Fruit fly (Drosophila melanogaster) whole organism, embryonic: Measurements from ENCODE around the gene CG9676.
A peak's percentile ranks its signal among the peaks of the same experiment; 100 is the strongest.

Experiments
- Awh ChIP-seq: fragments of 200-800 bp; sonication (Bioruptor generic); IDR thresholded peaks from 2 replicates; pipeline ENCODE4, ENCODE4 v1.3.6; 2022; ENCODE audit warnings: missing biosample characterization, missing genetic modification characterization
- Blimp-1 ChIP-seq: fragments of 200-800 bp; sonication (Bioruptor generic); optimal IDR thresholded peaks from 3 replicates; lab custom pipeline; 2018; ENCODE audit warnings: missing biosample characterization, missing genetic modification characterization, mild to moderate bottlenecking, moderate library complexity, missing genetic modification reagents
- CG11093 ChIP-seq: fragments of 200-800 bp; sonication (Bioruptor generic); IDR thresholded peaks from 3 replicates; pipeline ENCODE4 v1.3.6; 2022; ENCODE audit warnings: missing biosample characterization, missing genetic modification characterization
- CG11247 ChIP-seq: fragments of 200-800 bp; sonication (Bioruptor generic); IDR thresholded peaks from 2 replicates; pipeline ENCODE4 v1.3.6; 2022; ENCODE audit warnings: missing biosample characterization, missing genetic modification characterization
- CG11456 ChIP-seq: fragments of 200-800 bp; sonication (Bioruptor generic); IDR thresholded peaks from 3 replicates; pipeline ENCODE4 v1.3.6; 2022; ENCODE audit warnings: missing biosample characterization, missing genetic modification characterization
- CG12071 ChIP-seq: fragments of 200-800 bp; sonication (Bioruptor generic); optimal IDR thresholded peaks from 3 replicates; lab custom pipeline; 2018; ENCODE audit warnings: missing biosample characterization, mild to moderate bottlenecking, missing genetic modification characterization
- CG12219 ChIP-seq: fragments of 200-800 bp; sonication (Bioruptor generic); optimal IDR thresholded peaks from 3 replicates; lab custom pipeline; 2018; ENCODE audit warnings: missing biosample characterization, mild to moderate bottlenecking, missing genetic modification characterization
- CG14050 ChIP-seq: fragments of 200-800 bp; sonication (Bioruptor generic); IDR thresholded peaks from 3 replicates; pipeline ENCODE4 v1.3.6; 2022; ENCODE audit warnings: missing biosample characterization, missing genetic modification characterization
- CG14710 ChIP-seq: fragments of 200-800 bp; sonication (Bioruptor generic); optimal IDR thresholded peaks from 3 replicates; lab custom pipeline; 2019; ENCODE audit warnings: missing biosample characterization, mild to moderate bottlenecking, missing genetic modification characterization, moderate library complexity
- CG1603 ChIP-seq: fragments of 200-800 bp; sonication (Bioruptor generic); optimal IDR thresholded peaks from 2 replicates; lab custom pipeline; 2019; ENCODE audit warnings: missing biosample characterization, mild to moderate bottlenecking, missing genetic modification characterization, moderate library complexity
- CG17385 ChIP-seq: fragments of 200-800 bp; sonication (Bioruptor generic); optimal IDR thresholded peaks from 3 replicates; lab custom pipeline; 2018; ENCODE audit warnings: missing biosample characterization, mild to moderate bottlenecking, missing genetic modification characterization
- CG17802 ChIP-seq: fragments of 200-800 bp; sonication (Bioruptor generic); optimal IDR thresholded peaks from 2 replicates; lab custom pipeline; 2018; ENCODE audit warnings: missing biosample characterization, mild to moderate bottlenecking, missing genetic modification characterization, moderate library complexity
- CG18599 ChIP-seq: fragments of 200-800 bp; sonication (Bioruptor generic); optimal IDR thresholded peaks from 3 replicates; lab custom pipeline; 2017; ENCODE audit warnings: missing biosample characterization, missing genetic modification characterization, mild to moderate bottlenecking, moderate library complexity, missing genetic modification reagents
- CG30403 ChIP-seq: fragments of 200-800 bp; sonication (Bioruptor generic); optimal IDR thresholded peaks from 3 replicates; lab custom pipeline; 2016; ENCODE audit warnings: missing biosample characterization, missing genetic modification characterization
- CG32532 ChIP-seq: fragments of 200-800 bp; sonication (Bioruptor generic); IDR thresholded peaks from 2 replicates; pipeline ENCODE4 v1.3.6; 2022; ENCODE audit warnings: missing biosample characterization, missing genetic modification characterization
- CG4730 ChIP-seq: fragments of 200-800 bp; sonication (Bioruptor generic); IDR thresholded peaks from 2 replicates; pipeline ENCODE4 v1.3.6; 2022; ENCODE audit warnings: missing biosample characterization, missing genetic modification characterization
- CG5953 ChIP-seq: fragments of 200-800 bp; sonication (Bioruptor generic); IDR thresholded peaks from 2 replicates; pipeline ENCODE4 v1.3.6; 2022; ENCODE audit warnings: missing biosample characterization, missing genetic modification characterization
- CG7556 ChIP-seq: fragments of 200-800 bp; sonication (Bioruptor generic); optimal IDR thresholded peaks from 2 replicates; lab custom pipeline; 2017; ENCODE audit warnings: missing biosample characterization, mild to moderate bottlenecking, missing genetic modification characterization
- CG7786 ChIP-seq: fragments of 200-800 bp; sonication (Bioruptor generic); optimal IDR thresholded peaks from 2 replicates; lab custom pipeline; 2016; ENCODE audit warnings: missing biosample characterization, missing genetic modification characterization
- CG9727 ChIP-seq: fragments of 200-800 bp; sonication (Bioruptor generic); optimal IDR thresholded peaks from 3 replicates; lab custom pipeline; 2017; ENCODE audit warnings: missing biosample characterization, mild to moderate bottlenecking, missing genetic modification characterization
- CkIIα-i1 ChIP-seq: fragments of 200-800 bp; sonication (Bioruptor generic); IDR thresholded peaks from 2 replicates; pipeline ENCODE4 v1.3.6; 2022; ENCODE audit warnings: missing biosample characterization, missing genetic modification characterization
- Dbx ChIP-seq: fragments of 200-800 bp; sonication (Bioruptor generic); IDR thresholded peaks from 3 replicates; pipeline ENCODE4 v1.3.6; 2022; ENCODE audit warnings: missing biosample characterization, missing genetic modification characterization
- Dip2 ChIP-seq: fragments of 200-800 bp; sonication (Bioruptor generic); IDR thresholded peaks from 2 replicates; pipeline ENCODE4 v1.3.6; 2022; ENCODE audit warnings: missing biosample characterization, missing genetic modification characterization
- Fer1 ChIP-seq: fragments of 200-800 bp; sonication (Bioruptor generic); optimal IDR thresholded peaks from 2 replicates; lab custom pipeline; 2017; ENCODE audit warnings: missing biosample characterization, mild to moderate bottlenecking, missing genetic modification characterization
- HLHmδ ChIP-seq: fragments of 200-800 bp; sonication (Bioruptor generic); optimal IDR thresholded peaks from 2 replicates; lab custom pipeline; 2018; ENCODE audit warnings: missing biosample characterization, mild to moderate bottlenecking, missing genetic modification characterization, moderate library complexity
- Hsf ChIP-seq: fragments of 200-800 bp; sonication (Bioruptor generic); optimal IDR thresholded peaks from 3 replicates; lab custom pipeline; 2016; ENCODE audit warnings: missing biosample characterization, missing genetic modification characterization
- Jarid2 ChIP-seq: fragments of 200-800 bp; sonication (Bioruptor generic); optimal IDR thresholded peaks from 3 replicates; lab custom pipeline; 2017; ENCODE audit warnings: mild to moderate bottlenecking, missing biosample characterization, missing genetic modification reagents, missing genetic modification characterization
- Nf-YC ChIP-seq: fragments of 200-800 bp; optimal IDR thresholded peaks from 3 replicates; lab custom pipeline; 2019; ENCODE audit warnings: missing biosample characterization, mild to moderate bottlenecking, missing genetic modification characterization, moderate library complexity
- Rx ChIP-seq: fragments of 200-800 bp; sonication (Bioruptor generic); IDR thresholded peaks from 2 replicates; pipeline ENCODE4 v1.3.6; 2022; ENCODE audit warnings: missing biosample characterization, missing genetic modification characterization
- Usf ChIP-seq: fragments of 200-800 bp; sonication (Bioruptor generic); optimal IDR thresholded peaks from 2 replicates; lab custom pipeline; 2017; ENCODE audit warnings: missing genotype, missing biosample characterization, missing genetic modification characterization
- dan ChIP-seq: fragments of 200-800 bp; sonication (Bioruptor generic); IDR thresholded peaks from 2 replicates; pipeline ENCODE4 v1.3.6; 2022; ENCODE audit warnings: missing biosample characterization, missing genetic modification characterization
- dmrt11E ChIP-seq: fragments of 200-800 bp; sonication (Bioruptor generic); optimal IDR thresholded peaks from 3 replicates; lab custom pipeline; 2018; ENCODE audit warnings: missing biosample characterization, mild to moderate bottlenecking, missing genetic modification characterization, moderate library complexity
- fd102C ChIP-seq: fragments of 200-800 bp; sonication (Bioruptor generic); optimal IDR thresholded peaks from 2 replicates; lab custom pipeline; 2018; ENCODE audit warnings: missing biosample characterization, mild to moderate bottlenecking, missing genetic modification characterization, moderate library complexity
- grau ChIP-seq: fragments of 200-800 bp; optimal IDR thresholded peaks from 3 replicates; lab custom pipeline; 2019; ENCODE audit warnings: missing biosample characterization, mild to moderate bottlenecking, missing genetic modification characterization, moderate library complexity
- grn ChIP-seq: fragments of 200-800 bp; sonication (Bioruptor generic); optimal IDR thresholded peaks from 3 replicates; lab custom pipeline; 2017; ENCODE audit warnings: missing biosample characterization, missing genetic modification characterization
- gt ChIP-seq: fragments of 200-800 bp; sonication (Bioruptor generic); IDR thresholded peaks from 2 replicates; pipeline ENCODE4 v1.3.6; 2022; ENCODE audit warnings: missing biosample characterization, missing genetic modification characterization
- hbn ChIP-seq: fragments of 200-800 bp; sonication (Bioruptor generic); IDR thresholded peaks from 2 replicates; pipeline ENCODE4 v1.3.6; 2022; ENCODE audit warnings: missing biosample characterization, missing genetic modification characterization; ENCODE audit not compliant: partially characterized antibody
- hth ChIP-seq: fragments of >200 bp; optimal IDR thresholded peaks from 2 replicates; lab custom pipeline; 2017; ENCODE audit warnings: inconsistent platforms
- kay ChIP-seq: fragments of 200-800 bp; sonication (Bioruptor generic); optimal IDR thresholded peaks from 2 replicates; lab custom pipeline; 2016; ENCODE audit warnings: missing biosample characterization, missing genetic modification characterization
- lmd ChIP-seq: fragments of 200-800 bp; sonication (Bioruptor generic); IDR thresholded peaks from 2 replicates; pipeline ENCODE4 v1.3.6; 2022; ENCODE audit warnings: missing biosample characterization, missing genetic modification characterization
- nom ChIP-seq: fragments of 200-800 bp; sonication (Bioruptor generic); optimal IDR thresholded peaks from 2 replicates; lab custom pipeline; 2017; ENCODE audit warnings: missing biosample characterization, missing genetic modification characterization, mild to moderate bottlenecking, moderate library complexity, missing genetic modification reagents
- peb ChIP-seq: fragments of 200-800 bp; sonication (Bioruptor generic); IDR thresholded peaks from 2 replicates; pipeline ENCODE4 v1.3.6; 2022; ENCODE audit warnings: missing biosample characterization, missing genetic modification characterization
- pzg ChIP-seq: fragments of 200-800 bp; sonication (Bioruptor generic); optimal IDR thresholded peaks from 3 replicates; lab custom pipeline; 2018; ENCODE audit warnings: missing biosample characterization, mild to moderate bottlenecking, missing genetic modification characterization, moderate library complexity
- run ChIP-seq: fragments of 200-800 bp; sonication (Bioruptor generic); optimal IDR thresholded peaks from 3 replicates; lab custom pipeline; 2018; ENCODE audit warnings: missing biosample characterization, mild to moderate bottlenecking, missing genetic modification characterization
- sima ChIP-seq: fragments of 200-800 bp; sonication (Bioruptor generic); optimal IDR thresholded peaks from 2 replicates; lab custom pipeline; 2016; ENCODE audit warnings: missing biosample characterization, missing genetic modification characterization
- sug ChIP-seq: fragments of 200-800 bp; optimal IDR thresholded peaks from 2 replicates; lab custom pipeline; 2019; ENCODE audit warnings: missing biosample characterization, mild to moderate bottlenecking, missing genetic modification characterization, moderate library complexity
- unpg ChIP-seq: fragments of 200-800 bp; sonication (Bioruptor generic); optimal IDR thresholded peaks from 3 replicates; lab custom pipeline; 2018; ENCODE audit warnings: missing biosample characterization, mild to moderate bottlenecking, missing genetic modification characterization, moderate library complexity
- usp ChIP-seq: fragments of >200 bp; optimal IDR thresholded peaks from 2 replicates; lab custom pipeline; 2017; ENCODE audit warnings: missing biosample characterization, missing genetic modification characterization
- vfl ChIP-seq: fragments of 200-800 bp; sonication (Bioruptor generic); optimal IDR thresholded peaks from 2 replicates; lab custom pipeline; 2016; ENCODE audit warnings: missing biosample characterization, missing genetic modification characterization

Gene CG9676

DNA sequence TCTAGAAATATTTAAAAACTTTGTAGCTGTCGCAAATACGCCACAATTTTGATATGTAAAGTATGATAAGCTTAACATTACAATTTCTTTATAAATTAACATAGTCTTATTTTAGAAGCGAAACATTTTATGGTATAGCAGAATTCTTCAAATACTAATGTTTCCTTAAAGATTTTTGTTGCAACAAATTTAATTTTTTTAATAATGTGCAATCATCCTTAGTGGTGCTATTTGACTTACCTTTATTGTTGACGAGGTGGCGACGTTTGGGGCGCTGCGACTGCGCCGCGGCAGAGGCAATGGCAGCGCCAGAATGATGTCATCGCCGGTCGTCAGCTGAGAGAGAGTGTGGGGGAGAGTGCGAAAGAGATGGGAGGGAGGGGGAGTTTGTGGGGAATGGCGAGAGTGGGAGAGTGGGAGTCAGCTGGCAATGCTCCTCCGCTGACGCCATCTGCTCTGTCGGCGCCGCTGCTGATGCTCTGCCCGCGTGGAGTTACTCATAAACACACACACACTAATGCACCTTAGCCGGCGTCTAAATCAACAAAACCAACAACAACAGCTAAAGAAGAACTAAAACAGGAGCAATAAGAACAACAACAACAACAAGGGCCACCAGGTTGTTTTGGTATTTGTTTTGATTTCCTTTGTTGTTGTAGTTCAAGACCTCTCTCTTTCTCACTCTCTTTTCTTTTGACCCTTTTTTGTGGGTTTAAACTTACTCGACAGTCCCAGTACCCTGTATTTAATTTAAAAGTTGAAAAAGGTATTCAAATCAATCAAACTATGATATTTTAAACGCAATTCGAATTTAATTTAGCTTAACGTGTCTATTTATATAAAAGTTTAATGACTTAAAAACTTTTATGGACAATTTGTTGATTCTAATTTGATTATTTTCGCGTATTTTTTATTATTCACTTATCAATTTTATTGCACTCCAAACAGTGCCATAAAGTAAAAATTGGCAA, 23.5 kb upstream of the CG9676 start (continued):
- TF ChIP-seq dan (GFP tag; lab: Robert Waterston, UW) (no peak), Dbx (GFP tag; lab: Robert Waterston, UW) (peak; percentile 40; the same call in 1 of the 3 replicates), Nf-YC (peak; percentile 51), CG11247 (GFP tag; lab: Robert Waterston, UW) (no peak), fd102C (GFP tag; lab: Kevin White, UChicago) (no peak), CG18599 (GFP tag; lab: Kevin White, UChicago) (peak; percentile 75), CG11456 (GFP tag; lab: Robert Waterston, UW) (peak; percentile 53; the same call in 2 of the 3 replicates), dmrt11E (tag; lab: Kevin White, UChicago) (peak; percentile 69), CG32532 (GFP tag; lab: Robert Waterston, UW) (peak; percentile 80), CG7786 (GFP tag; lab: Kevin White, UChicago) (peak; percentile 35), CG14710 (tag; lab: Kevin White, UChicago) (peak; percentile 31), sima (GFP tag; lab: Kevin White, UChicago) (no peak), CG12071 (GFP tag; lab: Kevin White, UChicago) (peak; percentile 17), CG9727 (GFP tag; lab: Kevin White, UChicago) (peak; percentile 78), CG1603 (tag; lab: Kevin White, UChicago) (no peak), HLHmδ (GFP tag; lab: Kevin White, UChicago) (no peak), CkIIα-i1 (no peak), Dip2 (GFP tag; lab: Robert Waterston, UW) (no peak), Rx (peak; percentile 51; the same call in 1 of the 2 replicates), hth (no peak), CG5953 (GFP tag; lab: Robert Waterston, UW) (peak; percentile 13; the same call in 1 of the 2 replicates), kay (GFP tag; lab: Kevin White, UChicago) (peak; percentile 21), CG7556 (GFP tag; lab: Kevin White, UChicago) (peak; percentile 88), Jarid2 (GFP tag; lab: Kevin White, UChicago) (peak; percentile 11), CG11093 (GFP tag; lab: Robert Waterston, UW) (no peak), CG17385 (peak; percentile 79), unpg (GFP tag; lab: Kevin White, UChicago) (peak; percentile 88), usp (GFP tag; lab: Kevin White, UChicago) (no peak), CG30403 (GFP tag; lab: Kevin White, UChicago) (peak; percentile 83), CG14050 (GFP tag; lab: Robert Waterston, UW) (peak; percentile 67; the same call in 2 of the 3 replicates), Usf (GFP tag; lab: Kevin White, UChicago) (peak; percentile 49), Awh (GFP tag; lab: Robert Waterston, UW) (peak; percentile 55), CG17802 (tag; lab: Kevin White, UChicago) (no peak), grn (GFP tag; lab: Kevin White, UChicago) (no peak), nom (GFP tag; lab: Kevin White, UChicago) (peak; percentile 90), grau (tag; lab: Kevin White, UChicago) (peak; percentile 89), lmd (peak; percentile 82), hbn (GFP tag; lab: Robert Waterston, UW) (no peak), CG12219 (peak; percentile 69), run (tag; lab: Kevin White, UChicago) (peak; percentile 80), CG4730 (GFP tag; lab: Robert Waterston, UW) (peak; percentile 26; the same call in 1 of the 2 replicates), Hsf (peak; percentile 63), vfl (GFP tag; lab: Kevin White, UChicago) (peak; percentile 37), gt (no peak), pzg (no peak), sug (tag; lab: Kevin White, UChicago) (peak; percentile 47), peb (GFP tag; lab: Robert Waterston, UW) (no peak), Blimp-1 (GFP tag; lab: Kevin White, UChicago) (peak; percentile 52), Fer1 (GFP tag; lab: Kevin White, UChicago) (peak; percentile 67)
